Worm (Caenorhabditis elegans) whole organism, L2 larva: ENCODE data around the gene ZC449.7.

Experiments
- blmp-1 ChIP-seq: sonication (generic microtip); optimal IDR thresholded peaks from 2 replicates; lab custom pipeline; 2017; ENCODE audit warnings: missing genetic modification characterization, mild to moderate bottlenecking, missing compliant biosample characterization, antibody characterized with exemption, moderate library complexity; ENCODE audit not compliant: insufficient read depth
- ceh-16 ChIP-seq: fragments of 150-350 bp; optimal IDR thresholded peaks from 2 replicates; lab custom pipeline; 2014; ENCODE audit warnings: missing biosample characterization, missing genetic modification characterization
- egl-27 ChIP-seq: sonication (generic microtip); optimal IDR thresholded peaks from 3 replicates; lab custom pipeline; 2017; ENCODE audit warnings: missing biosample characterization, missing genetic modification reagents, missing genetic modification characterization
- elt-3 ChIP-seq: sonication (generic microtip); optimal IDR thresholded peaks from 2 replicates; lab custom pipeline; 2017; ENCODE audit warnings: missing biosample characterization, missing genetic modification characterization
- lin-13 ChIP-seq: fragments of 150-350 bp; optimal IDR thresholded peaks from 2 replicates; lab custom pipeline; 2014; ENCODE audit warnings: missing biosample characterization, missing genetic modification reagents, missing genetic modification characterization
- lin-39 ChIP-seq: fragments of 150-350 bp; optimal IDR thresholded peaks from 2 replicates; lab custom pipeline; 2014; ENCODE audit warnings: missing biosample characterization, missing genetic modification reagents, missing genetic modification characterization
- mdl-1 ChIP-seq, 2 experiments: fragments of 150-350 bp in 1 of 2; sonication (generic microtip) in 1 of 2; optimal IDR thresholded peaks; 2 replicates each; lab custom pipeline; 2017; ENCODE audit warnings: missing biosample characterization in 2 of 2, missing genetic modification characterization in 2 of 2
- nhr-12 ChIP-seq: fragments of 150-350 bp; optimal IDR thresholded peaks from 2 replicates; lab custom pipeline; 2014; ENCODE audit warnings: missing biosample characterization, missing genetic modification characterization

DNA sequence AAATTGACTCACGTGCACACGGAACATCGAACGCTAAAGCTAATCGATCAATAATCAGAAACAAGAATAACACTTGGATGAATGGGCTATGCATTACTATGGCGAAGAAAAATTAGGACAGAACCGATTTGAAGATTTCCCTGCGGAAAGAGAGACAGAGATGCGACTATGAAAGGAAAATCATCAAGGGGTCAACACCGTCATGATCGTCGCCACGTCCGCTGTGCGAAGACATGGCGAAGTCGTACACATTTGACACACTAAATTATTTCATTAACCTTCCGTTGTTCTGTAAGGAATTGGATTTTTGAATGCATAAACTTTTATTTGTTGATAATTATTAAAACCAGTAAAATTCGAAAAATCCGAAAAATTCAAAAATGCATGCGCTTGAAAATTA lies 44.6 kb upstream of the ZC449.7 start, which contains the start of gene M03F4.6:
- TF ChIP-seq blmp-1, result peak; percentile 32
- TF ChIP-seq lin-13 (GFP tag; lab: Kevin White, UChicago), result peak; percentile 0
- TF ChIP-seq mdl-1 (tag; optimal IDR thresholded peaks at IDR 0.05; lab: Kevin White, UChicago), result no peak
- TF ChIP-seq lin-39 (tag; lab: Kevin White, UChicago), result no peak
- TF ChIP-seq egl-27 (tag; lab: Kevin White, UChicago), result no peak
- TF ChIP-seq nhr-12 (tag; lab: Kevin White, UChicago), result no peak
- no peak for TF ChIP-seq ceh-16 (tag; lab: Kevin White, UChicago)
- TF ChIP-seq elt-3 (tag; lab: Kevin White, UChicago), result no peak
